Fruit fly (Drosophila melanogaster) whole organism, embryonic: ENCODE data around the gene sun.
A peak's percentile ranks its signal among the peaks of the same experiment; 100 is the strongest.

Experiments
- BEAF-32 ChIP-seq: fragments of 200-800 bp; sonication (Bioruptor generic); optimal IDR thresholded peaks from 3 replicates; lab custom pipeline; 2017; ENCODE audit warnings: missing biosample characterization, missing genetic modification characterization, mild to moderate bottlenecking, moderate library complexity, missing genetic modification reagents
- Blimp-1 ChIP-seq: fragments of 200-800 bp; sonication (Bioruptor generic); optimal IDR thresholded peaks from 3 replicates; lab custom pipeline; 2018; ENCODE audit warnings: missing biosample characterization, missing genetic modification characterization, mild to moderate bottlenecking, moderate library complexity, missing genetic modification reagents
- CG10267 ChIP-seq: fragments of 200-800 bp; sonication (Bioruptor generic); optimal IDR thresholded peaks from 2 replicates; lab custom pipeline; 2018; ENCODE audit warnings: missing biosample characterization, mild to moderate bottlenecking, missing genetic modification characterization, moderate library complexity
- CG10543 ChIP-seq: fragments of 200-800 bp; sonication (Bioruptor generic); optimal IDR thresholded peaks from 3 replicates; lab custom pipeline; 2017; ENCODE audit warnings: missing biosample characterization, mild to moderate bottlenecking, missing genetic modification characterization, moderate library complexity
- CG12391 ChIP-seq: fragments of 200-800 bp; sonication (Bioruptor generic); optimal IDR thresholded peaks from 3 replicates; lab custom pipeline; 2018; ENCODE audit warnings: missing biosample characterization, mild to moderate bottlenecking, missing genetic modification characterization, moderate library complexity
- CG14710 ChIP-seq: fragments of 200-800 bp; sonication (Bioruptor generic); optimal IDR thresholded peaks from 3 replicates; lab custom pipeline; 2019; ENCODE audit warnings: missing biosample characterization, mild to moderate bottlenecking, missing genetic modification characterization, moderate library complexity
- CG15479 ChIP-seq: fragments of 200-800 bp; sonication (Bioruptor generic); optimal IDR thresholded peaks from 3 replicates; lab custom pipeline; 2019; ENCODE audit warnings: missing biosample characterization, mild to moderate bottlenecking, missing genetic modification characterization, moderate library complexity
- CG15514 ChIP-seq: fragments of 200-800 bp; sonication (Bioruptor generic); optimal IDR thresholded peaks from 3 replicates; lab custom pipeline; 2017; ENCODE audit warnings: missing biosample characterization, missing genetic modification characterization, mild to moderate bottlenecking, moderate library complexity, missing genetic modification reagents
- CG1603 ChIP-seq: fragments of 200-800 bp; sonication (Bioruptor generic); optimal IDR thresholded peaks from 2 replicates; lab custom pipeline; 2019; ENCODE audit warnings: missing biosample characterization, mild to moderate bottlenecking, missing genetic modification characterization, moderate library complexity
- CG17361 ChIP-seq: fragments of 200-800 bp; sonication (Bioruptor generic); IDR thresholded peaks from 3 replicates; pipeline ENCODE4 v1.3.6; 2022; ENCODE audit warnings: missing biosample characterization, missing genetic modification characterization
- CG30403 ChIP-seq: fragments of 200-800 bp; sonication (Bioruptor generic); optimal IDR thresholded peaks from 3 replicates; lab custom pipeline; 2016; ENCODE audit warnings: missing biosample characterization, missing genetic modification characterization
- CG32767 ChIP-seq: fragments of 200-800 bp; sonication (Bioruptor generic); IDR thresholded peaks from 2 replicates; pipeline ENCODE4 v1.3.6; 2022; ENCODE audit warnings: missing biosample characterization, missing genetic modification characterization
- CG4617 ChIP-seq: fragments of 200-800 bp; sonication (Bioruptor generic); optimal IDR thresholded peaks from 3 replicates; lab custom pipeline; 2016; ENCODE audit warnings: missing biosample characterization, missing genetic modification characterization, borderline replicate concordance
- CG6689 ChIP-seq: fragments of 200-800 bp; sonication (Bioruptor generic); IDR thresholded peaks from 2 replicates; pipeline ENCODE4 v1.3.6; 2022; ENCODE audit warnings: missing biosample characterization, missing genetic modification characterization
- CG7357 ChIP-seq: fragments of 200-800 bp; sonication (Bioruptor generic); IDR thresholded peaks from 3 replicates; pipeline ENCODE4 v1.3.6; 2022; ENCODE audit warnings: missing biosample characterization, missing genetic modification characterization
- CG8290 ChIP-seq, 3 experiments: fragments of 200-800 bp; sonication (Bioruptor generic); optimal IDR thresholded peaks; 2 replicates each; lab custom pipeline; 2016 to 2019; ENCODE audit warnings: missing biosample characterization in 3 of 3, missing genetic modification characterization in 3 of 3, mild to moderate bottlenecking in 2 of 3, moderate library complexity in 1 of 3
- CG9727 ChIP-seq: fragments of 200-800 bp; sonication (Bioruptor generic); optimal IDR thresholded peaks from 3 replicates; lab custom pipeline; 2017; ENCODE audit warnings: missing biosample characterization, mild to moderate bottlenecking, missing genetic modification characterization
- E2f2 ChIP-seq: fragments of 200-800 bp; sonication (Bioruptor generic); IDR thresholded peaks from 2 replicates; pipeline ENCODE4 v1.3.6; 2022; ENCODE audit warnings: missing biosample characterization, missing genetic modification characterization
- HmgZ ChIP-seq: fragments of 200-800 bp; sonication (Bioruptor generic); optimal IDR thresholded peaks from 2 replicates; lab custom pipeline; 2018; ENCODE audit warnings: missing biosample characterization, mild to moderate bottlenecking, missing genetic modification characterization
- MTF-1 ChIP-seq: fragments of 200-800 bp; sonication (Bioruptor generic); optimal IDR thresholded peaks from 2 replicates; lab custom pipeline; 2018; ENCODE audit warnings: missing biosample characterization, mild to moderate bottlenecking, missing genetic modification characterization, borderline replicate concordance
- Myb ChIP-seq: fragments of 200-800 bp; sonication (Bioruptor generic); optimal IDR thresholded peaks from 2 replicates; lab custom pipeline; 2016; ENCODE audit warnings: missing biosample characterization, missing genetic modification characterization
- NK7.1 ChIP-seq: fragments of 200-800 bp; sonication (Bioruptor generic); optimal IDR thresholded peaks from 3 replicates; lab custom pipeline; 2016; ENCODE audit warnings: missing biosample characterization, missing genetic modification characterization
- Neu2 ChIP-seq: fragments of 200-800 bp; sonication (Bioruptor generic); optimal IDR thresholded peaks from 3 replicates; lab custom pipeline; 2016; ENCODE audit warnings: missing biosample characterization, missing genetic modification characterization, borderline replicate concordance
- Pdp1 ChIP-seq, 2 experiments: fragments of 200-800 bp; sonication (Bioruptor generic); optimal IDR thresholded peaks; 3 replicates each; lab custom pipeline; 2016; ENCODE audit warnings: missing biosample characterization in 2 of 2, missing genetic modification characterization in 2 of 2, mild to moderate bottlenecking in 1 of 2, moderate library complexity in 1 of 2
- Sin3A ChIP-seq: fragments of >200 bp; optimal IDR thresholded peaks from 2 replicates; lab custom pipeline; 2018
- YL-1 ChIP-seq: fragments of 200-800 bp; sonication (Bioruptor generic); optimal IDR thresholded peaks from 3 replicates; lab custom pipeline; 2017; ENCODE audit warnings: missing biosample characterization, mild to moderate bottlenecking, missing genetic modification characterization
- ap ChIP-seq: fragments of 200-800 bp; sonication (Bioruptor generic); IDR thresholded peaks from 2 replicates; pipeline ENCODE4 v1.3.6; 2022; ENCODE audit warnings: missing biosample characterization, missing genetic modification characterization
- disco-r ChIP-seq: fragments of 200-800 bp; sonication (Bioruptor generic); optimal IDR thresholded peaks from 2 replicates; lab custom pipeline; 2016; ENCODE audit warnings: missing biosample characterization, missing genetic modification characterization
- fd3F ChIP-seq: fragments of 200-800 bp; sonication (Bioruptor generic); optimal IDR thresholded peaks from 2 replicates; lab custom pipeline; 2018; ENCODE audit warnings: missing biosample characterization, mild to moderate bottlenecking, missing genetic modification characterization, moderate library complexity
- gsb ChIP-seq: fragments of 200-800 bp; sonication (Bioruptor generic); IDR thresholded peaks from 2 replicates; pipeline ENCODE4 v1.3.6; 2022; ENCODE audit warnings: missing biosample characterization, missing genetic modification characterization
- gt ChIP-seq: fragments of 200-800 bp; sonication (Bioruptor generic); IDR thresholded peaks from 2 replicates; pipeline ENCODE4 v1.3.6; 2022; ENCODE audit warnings: missing biosample characterization, missing genetic modification characterization
- kay ChIP-seq: fragments of 200-800 bp; sonication (Bioruptor generic); optimal IDR thresholded peaks from 2 replicates; lab custom pipeline; 2016; ENCODE audit warnings: missing biosample characterization, missing genetic modification characterization
- lola ChIP-seq, 3 experiments: fragments of >200 bp in 2 of 3; fragments of 200-800 bp in 1 of 3; sonication (Bioruptor generic) in 1 of 3; optimal IDR thresholded peaks; 2 replicates each; lab custom pipeline; 2017 to 2019; ENCODE audit warnings: missing biosample characterization in 3 of 3, missing genetic modification characterization in 3 of 3, mild to moderate bottlenecking in 1 of 3, moderate library complexity in 1 of 3
- nerfin-1 ChIP-seq: fragments of 200-800 bp; sonication (Bioruptor generic); optimal IDR thresholded peaks from 3 replicates; lab custom pipeline; 2019; ENCODE audit warnings: missing biosample characterization, mild to moderate bottlenecking, missing genetic modification characterization, moderate library complexity
- nom ChIP-seq: fragments of 200-800 bp; sonication (Bioruptor generic); optimal IDR thresholded peaks from 2 replicates; lab custom pipeline; 2017; ENCODE audit warnings: missing biosample characterization, missing genetic modification characterization, mild to moderate bottlenecking, moderate library complexity, missing genetic modification reagents
- prd ChIP-seq, 3 experiments: fragments of >200 bp in 2 of 3; fragments of 200-800 bp in 1 of 3; sonication (Bioruptor generic) in 1 of 3; optimal IDR thresholded peaks in 2 of 3; IDR thresholded peaks in 1 of 3; 2 replicates in 2 of 3; 3 replicates in 1 of 3; pipeline versions ENCODE4 v1.3.6 to Lab custom; 2017 to 2022; ENCODE audit warnings: missing biosample characterization in 1 of 3, missing genetic modification characterization in 1 of 3
- pum ChIP-seq: fragments of 200-800 bp; sonication (Bioruptor generic); optimal IDR thresholded peaks from 2 replicates; lab custom pipeline; 2016; ENCODE audit warnings: missing biosample characterization, missing genetic modification characterization
- pzg ChIP-seq: fragments of 200-800 bp; sonication (Bioruptor generic); optimal IDR thresholded peaks from 3 replicates; lab custom pipeline; 2018; ENCODE audit warnings: missing biosample characterization, mild to moderate bottlenecking, missing genetic modification characterization, moderate library complexity
- run ChIP-seq: fragments of 200-800 bp; sonication (Bioruptor generic); optimal IDR thresholded peaks from 3 replicates; lab custom pipeline; 2018; ENCODE audit warnings: missing biosample characterization, mild to moderate bottlenecking, missing genetic modification characterization
- sens ChIP-seq: fragments of 200-800 bp; sonication (Bioruptor generic); peaks from one replicate; lab custom pipeline; 2016; ENCODE audit warnings: missing biosample characterization, missing genetic modification characterization
- sisA ChIP-seq: fragments of 200-800 bp; sonication (Bioruptor generic); IDR thresholded peaks from 2 replicates; pipeline ENCODE4 v1.3.6; 2022; ENCODE audit warnings: missing biosample characterization, missing genetic modification characterization
- stwl ChIP-seq: fragments of 200-800 bp; sonication (Bioruptor generic); optimal IDR thresholded peaks from 3 replicates; lab custom pipeline; 2018; ENCODE audit warnings: missing biosample characterization, mild to moderate bottlenecking, missing genetic modification characterization, moderate library complexity
- sug ChIP-seq: fragments of 200-800 bp; optimal IDR thresholded peaks from 2 replicates; lab custom pipeline; 2019; ENCODE audit warnings: missing biosample characterization, mild to moderate bottlenecking, missing genetic modification characterization, moderate library complexity
- trem ChIP-seq: fragments of 200-800 bp; optimal IDR thresholded peaks from 3 replicates; lab custom pipeline; 2019; ENCODE audit warnings: missing biosample characterization, mild to moderate bottlenecking, missing genetic modification characterization, moderate library complexity
- unc-4 ChIP-seq: fragments of 200-800 bp; sonication (Bioruptor generic); IDR thresholded peaks from 2 replicates; pipeline ENCODE4 v1.3.6; 2022; ENCODE audit warnings: missing biosample characterization, missing genetic modification characterization; ENCODE audit not compliant: partially characterized antibody
- zen ChIP-seq: fragments of 200-800 bp; sonication (Bioruptor generic); optimal IDR thresholded peaks from 3 replicates; lab custom pipeline; 2018; ENCODE audit warnings: missing biosample characterization, mild to moderate bottlenecking, missing genetic modification characterization, moderate library complexity

sun gene

dm6 chrX:15852815-15853542 is 3.9 kb upstream of the sun start, which contains the start of the genes UBL3 and CG15914 (continued):
- TF ChIP-seq CG12391 (tag; lab: Kevin White, UChicago) (peak; percentile 57), pum (GFP tag; lab: Kevin White, UChicago) (no peak), CG8290 (GFP tag; optimal IDR thresholded peaks at IDR 0.05; lab: Kevin White, UChicago) (no peak), CG8290 (tag; optimal IDR thresholded peaks at IDR 0.05; lab: Kevin White, UChicago) (peak in 1 of 2 experiments; percentile 9), gt (GFP tag; lab: Robert Waterston, UW) (no peak), CG17361 (GFP tag; lab: Robert Waterston, UW) (peak; percentile 39; the same call in 2 of the 3 replicates), CG7357 (0 out of 3 replicates have a peak, but pooled peaks have one; percentile 22), CG15479 (peak; percentile 98), CG1603 (tag; lab: Kevin White, UChicago) (peak; percentile 80), stwl (tag; lab: Kevin White, UChicago) (peak; percentile 45), Myb (peak; percentile 10), pzg (GFP tag; lab: Kevin White, UChicago) (peak; percentile 81), Blimp-1 (no peak), trem (tag; lab: Kevin White, UChicago) (peak; percentile 80), CG9727 (GFP tag; lab: Kevin White, UChicago) (peak; percentile 39), HmgZ (tag; lab: Kevin White, UChicago) (peak; percentile 58), NK7.1 (GFP tag; lab: Kevin White, UChicago) (no peak), YL-1 (GFP tag; lab: Kevin White, UChicago) (peak; percentile 51), kay (GFP tag; lab: Kevin White, UChicago) (no peak), ap (no peak), gsb (no peak), CG15514 (GFP tag; lab: Kevin White, UChicago) (peak; percentile 69), nom (GFP tag; lab: Kevin White, UChicago) (peak; percentile 15), CG14710 (tag; lab: Kevin White, UChicago) (peak; percentile 72), Sin3A (lab: Kevin White, UChicago) (peak; percentile 67), fd3F (GFP tag; lab: Kevin White, UChicago) (no peak), unc-4 (GFP tag; lab: Robert Waterston, UW) (0 out of 2 replicates have a peak, but pooled peaks have one; percentile 34), zen (peak; percentile 9), prd (optimal IDR thresholded peaks at IDR 0.05; lab: Kevin White, UChicago) (no peak), prd (GFP tag; IDR thresholded peaks at IDR 0.05; lab: Robert Waterston, UW) (no peak), lola (GFP tag; optimal IDR thresholded peaks at IDR 0.05; lab: Kevin White, UChicago) (peak in 1 of 3 experiments; percentile 4), CG4617 (peak; percentile 25), CG10543 (GFP tag; lab: Kevin White, UChicago) (peak; percentile 21), CG32767 (GFP tag; lab: Robert Waterston, UW) (peak; percentile 92), CG30403 (peak; percentile 10), disco-r (no peak), nerfin-1 (tag; lab: Kevin White, UChicago) (peak; percentile 82), BEAF-32 (GFP tag; lab: Kevin White, UChicago) (peak; percentile 57), sisA (GFP tag; lab: Robert Waterston, UW) (no peak), sug (peak; percentile 30), CG10267 (tag; lab: Kevin White, UChicago) (peak; percentile 34), Pdp1 (GFP tag; optimal IDR thresholded peaks at IDR 0.05; lab: Kevin White, UChicago) (peak in 1 of 2 experiments; percentile 53), MTF-1 (peak; percentile 67), sens (GFP tag; lab: Kevin White, UChicago) (peak; percentile 76), run (no peak), CG6689 (GFP tag; lab: Robert Waterston, UW) (no peak), Neu2 (no peak), E2f2 (peak; percentile 60)
